4 fruit fly cellular contexts compared by ENCODE assay signal in the genomic region with DNA sequence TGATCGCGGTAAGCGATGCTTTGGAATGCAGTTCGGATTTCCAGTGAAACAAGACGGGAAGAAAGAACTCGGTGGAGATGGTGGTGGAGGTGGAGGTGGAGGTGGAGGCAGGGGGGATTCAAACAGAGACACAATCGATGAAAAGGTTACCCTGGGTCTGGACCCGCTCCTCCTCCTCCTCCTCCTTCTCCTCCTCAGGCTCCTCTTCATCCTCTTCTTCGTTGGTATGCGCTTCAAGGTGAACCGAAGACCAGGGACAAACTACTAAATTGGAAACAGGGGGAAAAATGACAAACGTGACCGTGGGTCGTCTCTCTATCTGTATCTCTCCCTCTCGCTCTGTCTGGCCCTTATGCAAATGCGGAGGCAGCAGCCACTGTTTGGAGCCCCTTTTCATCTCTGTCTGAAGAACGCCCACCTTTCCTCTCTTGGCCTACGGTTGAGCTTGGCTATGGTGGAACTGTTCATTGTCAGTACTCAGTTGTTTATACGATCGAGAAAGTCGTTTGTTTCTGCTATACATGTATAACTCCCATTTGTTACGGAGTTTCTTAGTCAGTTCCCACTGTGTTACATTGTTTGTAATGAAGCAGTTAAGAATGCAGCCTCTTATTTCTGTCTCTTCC.
TF ChIP-seq lines count a peak whose summit lies in the region.

No protein-coding gene starts in this region.

- TF ChIP-seq CTCF in whole organism, embryonic (GFP tag; optimal IDR thresholded peaks at IDR 0.05; lab: Kevin White, UChicago), result no peak

TF ChIP-seq in whole organism, embryonic, 481 proteins besides CTCF, POLR2A, EP300 and RAD21 (continues in another document):
- TF ChIP-seq gsb-n (tag; optimal IDR thresholded peaks at IDR 0.05; lab: Kevin White, UChicago) (peak; percentile 33), trem (tag; optimal IDR thresholded peaks at IDR 0.05; lab: Kevin White, UChicago) (no peak), slp2 (GFP tag; optimal IDR thresholded peaks at IDR 0.05; lab: Kevin White, UChicago) (no peak), CG5245 (GFP tag; optimal IDR thresholded peaks at IDR 0.05; lab: Kevin White, UChicago) (no peak), ken (GFP tag; IDR thresholded peaks at IDR 0.05; lab: Robert Waterston, UW) (no peak), tgo (GFP tag; IDR thresholded peaks at IDR 0.05; lab: Robert Waterston, UW) (no peak), Hand (GFP tag; optimal IDR thresholded peaks at IDR 0.05; lab: Kevin White, UChicago) (no peak), ind (GFP tag; optimal IDR thresholded peaks at IDR 0.05; lab: Kevin White, UChicago) (no peak), CG9932 (GFP tag; IDR thresholded peaks at IDR 0.05; lab: Robert Waterston, UW) (no peak), shn (GFP tag; optimal IDR thresholded peaks at IDR 0.05; lab: Kevin White, UChicago) (no peak), CG12744 (GFP tag; optimal IDR thresholded peaks at IDR 0.05; lab: Kevin White, UChicago) (no peak), CG18619 (GFP tag; optimal IDR thresholded peaks at IDR 0.05; lab: Kevin White, UChicago) (no peak), dmrt11E (tag; optimal IDR thresholded peaks at IDR 0.05; lab: Kevin White, UChicago) (peak; percentile 3), org-1 (GFP tag; optimal IDR thresholded peaks at IDR 0.05; lab: Kevin White, UChicago) (no peak), CG6813 (GFP tag; optimal IDR thresholded peaks at IDR 0.05; lab: Kevin White, UChicago) (no peak), CG17912 (GFP tag; optimal IDR thresholded peaks at IDR 0.05; lab: Kevin White, UChicago) (no peak), CG32767 (GFP tag; IDR thresholded peaks at IDR 0.05; lab: Robert Waterston, UW) (no peak), CG14441 (GFP tag; IDR thresholded peaks at IDR 0.05; lab: Robert Waterston, UW) (0 out of 2 replicates have a peak, but pooled peaks have one; percentile 20), pros (GFP tag; optimal IDR thresholded peaks at IDR 0.05; lab: Kevin White, UChicago) (peak; percentile 1), unc-4 (GFP tag; IDR thresholded peaks at IDR 0.05; lab: Robert Waterston, UW; ENCODE audit: partially characterized antibody) (no peak), CG2712 (tag; optimal IDR thresholded peaks at IDR 0.05; lab: Kevin White, UChicago) (peak; percentile 18)

TF ChIP-seq in whole organism, prepupa, 60 proteins besides CTCF, POLR2A, EP300 and RAD21:
- no peak for TF ChIP-seq CG32006 (GFP tag; optimal IDR thresholded peaks at IDR 0.05; lab: Kevin White, UChicago)
- TF ChIP-seq Met (GFP tag; optimal IDR thresholded peaks at IDR 0.05; lab: Kevin White, UChicago), result no peak
- TF ChIP-seq CG6276 (GFP tag; optimal IDR thresholded peaks at IDR 0.05; lab: Kevin White, UChicago), result no peak
- no peak for TF ChIP-seq svp (GFP tag; lab: Kevin White, UChicago)
- peak; percentile 34 for TF ChIP-seq dsx (GFP tag; optimal IDR thresholded peaks at IDR 0.05; lab: Kevin White, UChicago; ENCODE audit: poor library complexity, severe bottlenecking)
- no peak for TF ChIP-seq Sox102F (GFP tag; optimal IDR thresholded peaks at IDR 0.05; lab: Kevin White, UChicago)
- peak; percentile 4 for TF ChIP-seq Ets96B (tag; optimal IDR thresholded peaks at IDR 0.05; lab: Kevin White, UChicago)
- peak; percentile 60 for TF ChIP-seq Eip78C (GFP tag; lab: Kevin White, UChicago)

TF ChIP-seq in whole organism, pupa, 21 proteins besides CTCF, POLR2A, EP300 and RAD21:
- TF ChIP-seq D1 (tag; optimal IDR thresholded peaks at IDR 0.05; lab: Kevin White, UChicago), result no peak
- TF ChIP-seq EcR (GFP tag; optimal IDR thresholded peaks at IDR 0.05; lab: Kevin White, UChicago), result peak; percentile 28
- peak; percentile 1 for TF ChIP-seq CG15710 (tag; optimal IDR thresholded peaks at IDR 0.05; lab: Kevin White, UChicago)

TF ChIP-seq in whole organism, wandering third instar larva, 38 proteins besides CTCF, POLR2A, EP300 and RAD21:
- TF ChIP-seq rgr (GFP tag; optimal IDR thresholded peaks at IDR 0.05; lab: Kevin White, UChicago), result no peak
- TF ChIP-seq dsf (GFP tag; optimal IDR thresholded peaks at IDR 0.05; lab: Kevin White, UChicago; ENCODE audit: borderline replicate concordance), result no peak
- TF ChIP-seq N (GFP tag; optimal IDR thresholded peaks at IDR 0.05; lab: Kevin White, UChicago), result no peak
- no peak for TF ChIP-seq Abd-B (GFP tag; optimal IDR thresholded peaks at IDR 0.05; lab: Kevin White, UChicago)
- no peak for TF ChIP-seq br (GFP tag; optimal IDR thresholded peaks at IDR 0.05; lab: Kevin White, UChicago)
- TF ChIP-seq psq (GFP tag; optimal IDR thresholded peaks at IDR 0.05; lab: Kevin White, UChicago), result peak; percentile 62
- TF ChIP-seq h (GFP tag; optimal IDR thresholded peaks at IDR 0.05; lab: Kevin White, UChicago), result no peak
- peak; percentile 0 for TF ChIP-seq woc (GFP tag; optimal IDR thresholded peaks at IDR 0.05; lab: Kevin White, UChicago)
- no peak for TF ChIP-seq CG9705 (GFP tag; optimal IDR thresholded peaks at IDR 0.05; lab: Kevin White, UChicago)
- TF ChIP-seq Dfd (GFP tag; optimal IDR thresholded peaks at IDR 0.05; lab: Kevin White, UChicago), result no peak
- no peak for TF ChIP-seq sv (GFP tag; optimal IDR thresholded peaks at IDR 0.05; lab: Kevin White, UChicago)
- TF ChIP-seq foxo (GFP tag; optimal IDR thresholded peaks at IDR 0.05; lab: Kevin White, UChicago), result no peak
- TF ChIP-seq Hr83 (GFP tag; optimal IDR thresholded peaks at IDR 0.05; lab: Kevin White, UChicago; ENCODE audit: poor library complexity, severe bottlenecking), result no peak
- peak; percentile 9 for TF ChIP-seq fru (GFP tag; optimal IDR thresholded peaks at IDR 0.05; lab: Kevin White, UChicago)
